Worm (Caenorhabditis elegans): Measurements from ENCODE around the gene sri-2.

The sri-2 gene

DNA sequence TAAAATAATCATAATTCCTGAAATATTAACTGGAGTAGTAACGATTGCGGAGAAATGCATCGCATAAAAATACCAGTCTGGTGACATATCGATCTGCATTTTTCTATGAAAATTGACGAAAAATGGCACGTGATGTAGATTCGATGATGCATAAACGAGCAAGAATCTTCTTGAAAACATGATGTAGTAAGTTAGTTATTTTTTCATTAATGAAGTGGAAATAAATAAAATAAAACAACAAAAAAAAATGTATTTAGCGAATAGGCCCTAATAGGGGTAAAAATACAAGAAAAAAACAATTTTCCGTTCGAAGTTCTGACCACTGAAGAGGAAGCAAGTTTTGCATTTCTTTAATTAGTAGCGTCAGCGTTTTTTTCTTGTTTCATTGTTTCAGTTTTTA, at the start of gene sri-2:
Gene sri-2 (minus strand): TSS at position 101 of the 400 bp plus-strand sequence.
- TF ChIP-seq lsy-27 (tag; optimal IDR thresholded peaks at IDR 0.05; ENCODE audit: borderline replicate concordance, insufficient read depth) (no peak), nhr-80 (tag; optimal IDR thresholded peaks at IDR 0.05) (no peak), lsl-1 (GFP tag; optimal IDR thresholded peaks at IDR 0.05) (no peak), nhr-27 (tag; optimal IDR thresholded peaks at IDR 0.05) (no peak), F49E8.2 (tag; optimal IDR thresholded peaks at IDR 0.05; ENCODE audit: insufficient read depth) (no peak), hmg-1.2 (GFP tag; IDR thresholded peaks at IDR 0.05) (no peak)

DNA sequence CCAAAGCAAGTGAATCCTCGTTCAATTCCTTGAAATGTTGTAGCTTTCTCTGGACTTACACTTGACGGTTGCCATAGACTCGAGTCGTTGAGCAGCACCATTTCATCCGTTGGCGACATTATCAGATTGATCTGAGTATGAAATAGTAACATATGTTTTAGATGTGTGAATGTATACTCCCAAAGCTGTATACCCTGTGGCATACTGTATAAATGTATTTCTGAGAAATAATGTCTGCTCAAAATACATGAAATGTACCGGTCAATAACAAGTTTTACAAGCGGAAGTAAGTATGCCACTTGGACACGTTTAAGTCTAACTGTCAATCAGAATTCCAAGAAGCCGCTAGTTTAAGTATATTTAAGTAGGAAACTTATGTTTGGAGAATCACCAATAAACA, 44.5 kb upstream of the sri-2 start, which contains the start of gene str-233:
Gene str-233 (minus strand): TSS at position 101 of the 400 bp plus-strand sequence.
- TF ChIP-seq hlh-26 (GFP tag; conservative IDR thresholded peaks at IDR 0.05) (no peak), nfya-2 (GFP tag; IDR thresholded peaks at IDR 0.05) (no peak), lsl-1 (GFP tag; optimal IDR thresholded peaks at IDR 0.05) (no peak), ztf-6 (GFP tag; IDR thresholded peaks at IDR 0.05) (no peak)

DNA sequence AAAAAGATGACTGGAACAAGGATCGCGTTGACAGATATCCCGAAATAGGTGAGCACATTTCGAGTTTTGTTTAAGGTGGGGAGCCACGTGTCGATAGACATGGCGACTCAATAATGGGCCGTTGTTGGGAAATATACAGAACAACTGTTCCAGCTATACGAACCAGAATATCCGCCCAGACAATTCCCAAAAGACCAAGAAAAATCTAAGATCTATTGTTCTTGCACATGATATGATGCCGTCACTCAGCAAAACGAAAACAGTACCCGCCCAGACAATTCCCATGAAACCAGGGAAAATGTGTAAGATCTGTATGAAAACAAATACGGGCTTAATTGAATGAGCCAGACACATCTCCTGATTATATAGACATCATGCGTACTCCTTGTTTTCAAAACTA, 42.5 kb upstream of the sri-2 start, which contains the start of gene str-231:
Gene str-231 (minus strand): TSS at position 101 of the 400 bp plus-strand sequence.
- TF ChIP-seq sptf-2 (GFP tag; optimal IDR thresholded peaks at IDR 0.05) (no peak), egl-18 (GFP tag; IDR thresholded peaks at IDR 0.05) (no peak), F10E7.11 (tag; optimal IDR thresholded peaks at IDR 0.05) (no peak), aptf-3 (GFP tag; IDR thresholded peaks at IDR 0.05) (no peak), lin-54 (GFP tag; optimal IDR thresholded peaks at IDR 0.05) (no peak), mel-28 (tag; optimal IDR thresholded peaks at IDR 0.05; ENCODE audit: borderline replicate concordance) (no peak), ztf-26 (tag; optimal IDR thresholded peaks at IDR 0.05) (no peak), lsl-1 (GFP tag; optimal IDR thresholded peaks at IDR 0.05) (no peak), akir-1 (GFP tag; optimal IDR thresholded peaks at IDR 0.05) (no peak), madf-6 (GFP tag; IDR thresholded peaks at IDR 0.05) (no peak), tbp1 (GFP tag; optimal IDR thresholded peaks at IDR 0.05) (no peak), somi-1 (GFP tag; optimal IDR thresholded peaks at IDR 0.05) (no peak), nfya-2 (GFP tag; IDR thresholded peaks at IDR 0.05) (no peak), snpc-4 (GFP tag; optimal IDR thresholded peaks at IDR 0.05) (no peak), snpc-4 (tag; optimal IDR thresholded peaks at IDR 0.05) (no peak), B0261.1 (tag; optimal IDR thresholded peaks at IDR 0.05) (no peak)

DNA sequence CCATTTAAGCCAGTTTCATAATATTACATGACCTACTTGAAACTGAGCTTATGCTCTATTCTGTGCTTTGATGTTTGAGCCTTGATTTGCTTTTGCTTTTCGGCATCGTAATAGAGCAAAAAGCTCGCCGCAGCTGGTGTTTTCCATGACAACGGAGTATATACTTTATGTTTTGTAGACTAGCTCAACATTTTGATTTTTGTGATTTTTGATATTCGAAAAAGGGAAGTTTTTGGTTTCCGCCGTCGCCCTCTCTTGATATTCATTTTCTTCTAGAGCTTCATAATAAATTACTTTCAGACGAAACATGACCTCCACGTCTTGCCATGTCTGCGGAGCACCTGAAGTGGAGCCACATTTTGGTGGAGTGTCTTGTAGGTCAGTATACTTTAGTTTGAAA, 37.3 kb upstream of the sri-2 start, which contains the start of gene nhr-63:
Gene nhr-63 (plus strand): TSS at position 301 of the 400 bp plus-strand sequence.
- TF ChIP-seq nfyb-1 (GFP tag; IDR thresholded peaks at IDR 0.05) (no peak), gei-17 (GFP tag; optimal IDR thresholded peaks at IDR 0.05) (no peak), bed-2 (GFP tag; IDR thresholded peaks at IDR 0.05) (no peak), mes-4 (tag; optimal IDR thresholded peaks at IDR 0.05) (no peak), pbrm-1 (GFP tag; IDR thresholded peaks at IDR 0.05) (no peak), cebp-1 (GFP tag; IDR thresholded peaks at IDR 0.05) (no peak), cebp-1 (tag; optimal IDR thresholded peaks at IDR 0.05) (no peak), B0261.1 (tag; optimal IDR thresholded peaks at IDR 0.05) (no peak), hmg-1.2 (GFP tag; IDR thresholded peaks at IDR 0.05) (no peak), lag-1 (GFP tag; IDR thresholded peaks at IDR 0.05) (no peak), mel-28 (tag; optimal IDR thresholded peaks at IDR 0.05; ENCODE audit: borderline replicate concordance) (no peak), nfya-2 (GFP tag; IDR thresholded peaks at IDR 0.05) (no peak), ztf-25 (GFP tag; IDR thresholded peaks at IDR 0.05) (no peak)

DNA sequence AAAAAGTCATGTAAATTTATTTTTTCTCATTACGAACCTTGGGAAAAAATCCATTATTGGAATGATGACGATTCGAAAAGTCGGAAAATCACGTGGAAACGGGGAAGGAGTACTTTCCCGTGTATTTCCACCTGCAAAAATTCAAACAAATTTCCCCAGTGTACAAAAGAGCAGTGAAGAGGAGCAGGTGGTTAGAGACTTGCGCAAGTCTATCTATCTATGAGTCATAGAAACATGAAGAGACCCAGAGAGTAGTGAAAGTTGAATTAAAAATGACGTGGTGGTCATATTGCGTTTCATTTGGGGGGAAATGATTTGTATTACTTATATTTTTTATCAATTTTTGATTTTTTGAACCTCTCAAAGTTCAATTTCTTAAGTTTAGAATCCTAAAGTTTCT, 35.4 kb upstream of the sri-2 start, which contains the start of gene nhr-50:
Gene nhr-50 (minus strand): TSS at position 199 of the 400 bp plus-strand sequence.
- TF ChIP-seq nfyb-1 (GFP tag; IDR thresholded peaks at IDR 0.05) (peak; percentile 34; the same call in 1 of the 2 replicates), dox-1 (GFP tag; IDR thresholded peaks at IDR 0.05) (peak; percentile 50; the same call in 1 of the 2 replicates), nhr-80 (tag; optimal IDR thresholded peaks at IDR 0.05) (peak; percentile 78), egrh-3 (GFP tag; IDR thresholded peaks at IDR 0.05) (no peak), hmg-1.2 (GFP tag; IDR thresholded peaks at IDR 0.05) (peak; percentile 58; the same call in 1 of the 2 replicates), F57C9.4 (tag; optimal IDR thresholded peaks at IDR 0.05) (no peak), ceh-40 (GFP tag; IDR thresholded peaks at IDR 0.05) (no peak), attf-5 (GFP tag; optimal IDR thresholded peaks at IDR 0.05) (peak; percentile 20), atf-7 (tag; optimal IDR thresholded peaks at IDR 0.05) (peak; percentile 77)
